Fruit fly (Drosophila melanogaster): Measurements from ENCODE around the gene Tg.

- TF ChIP-seq h (optimal IDR thresholded peaks at IDR 0.05) = no peak
- no peak for TF ChIP-seq Sin3A (optimal IDR thresholded peaks at IDR 0.05)
- no peak for TF ChIP-seq insv (optimal IDR thresholded peaks at IDR 0.05)
- TF ChIP-seq psq (optimal IDR thresholded peaks at IDR 0.05) = no peak
These were observed 45.3 kb upstream of the Tg start for dm6 chr2L:7965808-7966460.

All from Kc167 (cell line).